Worm (Caenorhabditis elegans) whole organism, L4 larva: ENCODE measurements around the gene ceh-93.

Source experiments
- D1046.2 ChIP-seq: fragments of 200-800 bp; sonication (Bioruptor generic); IDR thresholded peaks from 2 replicates; pipeline ENCODE4 v1.3.6; 2022; ENCODE audit warnings: missing genetic modification characterization, missing compliant biosample characterization
- F10B5.3 ChIP-seq: sonication (generic microtip); optimal IDR thresholded peaks from 2 replicates; lab custom pipeline; 2016; ENCODE audit warnings: mild to moderate bottlenecking, missing genetic modification characterization, missing compliant biosample characterization
- T26A8.4 ChIP-seq: fragments of 200-800 bp; sonication (Bioruptor generic); IDR thresholded peaks from 2 replicates; pipeline ENCODE4 v1.3.6; 2022; ENCODE audit warnings: missing genetic modification characterization, missing compliant biosample characterization
- ceh-28 ChIP-seq: fragments of 150-350 bp; optimal IDR thresholded peaks from 2 replicates; lab custom pipeline; 2014; ENCODE audit warnings: missing biosample characterization, missing genetic modification reagents, missing genetic modification characterization
- ceh-32 ChIP-seq: sonication (generic microtip); optimal IDR thresholded peaks from 2 replicates; lab custom pipeline; 2016; ENCODE audit warnings: mild to moderate bottlenecking, missing genetic modification characterization, missing compliant biosample characterization; ENCODE audit not compliant: poor library complexity
- ceh-82 ChIP-seq: sonication (generic microtip); optimal IDR thresholded peaks from 2 replicates; lab custom pipeline; 2017; ENCODE audit warnings: missing biosample characterization, missing genetic modification characterization
- ces-1 ChIP-seq: fragments of 150-350 bp; sonication (generic microtip); optimal IDR thresholded peaks from 4 replicates; lab custom pipeline; 2014; ENCODE audit warnings: missing biosample characterization, missing genetic modification reagents, missing genetic modification characterization
- ctbp-1 ChIP-seq: fragments of 200-800 bp; sonication (Bioruptor generic); IDR thresholded peaks from 2 replicates; pipeline ENCODE4 v1.3.6; 2022; ENCODE audit warnings: missing genetic modification reagents, missing genetic modification characterization, missing compliant biosample characterization
- daf-8 ChIP-seq: fragments of 200-800 bp; sonication (Bioruptor generic); IDR thresholded peaks from 2 replicates; pipeline ENCODE4 v1.3.6; 2022; ENCODE audit warnings: missing genetic modification characterization, missing compliant biosample characterization
- dmd-6 ChIP-seq: fragments of 200-800 bp; sonication (Bioruptor generic); IDR thresholded peaks from 2 replicates; pipeline ENCODE4 v1.3.6; 2022; ENCODE audit warnings: missing genetic modification reagents, missing genetic modification characterization, missing compliant biosample characterization
- dmd-9 ChIP-seq: fragments of 200-800 bp; sonication (Bioruptor generic); IDR thresholded peaks from 2 replicates; pipeline ENCODE4 v1.3.6; 2022; ENCODE audit warnings: missing genetic modification reagents, missing genetic modification characterization, missing compliant biosample characterization
- duxl-1 ChIP-seq: sonication (generic microtip); optimal IDR thresholded peaks from 2 replicates; lab custom pipeline; 2016; ENCODE audit warnings: mild to moderate bottlenecking, missing genetic modification characterization, moderate library complexity, missing compliant biosample characterization; ENCODE audit not compliant: poor library complexity
- dve-1 ChIP-seq: sonication (generic microtip); optimal IDR thresholded peaks from 2 replicates; lab custom pipeline; 2017; ENCODE audit warnings: antibody characterized with exemption, mild to moderate bottlenecking, missing genetic modification characterization, missing compliant biosample characterization; ENCODE audit not compliant: insufficient read depth
- egl-27 ChIP-seq: sonication (generic microtip); optimal IDR thresholded peaks from 3 replicates; lab custom pipeline; 2017; ENCODE audit warnings: missing biosample characterization, missing genetic modification reagents, missing genetic modification characterization
- egl-43 ChIP-seq: fragments of 200-800 bp; sonication (Bioruptor generic); IDR thresholded peaks from 2 replicates; pipeline ENCODE4 v1.3.6; 2022; ENCODE audit warnings: missing genetic modification reagents, missing genetic modification characterization, missing compliant biosample characterization
- fkh-10 ChIP-seq: fragments of 150-350 bp; optimal IDR thresholded peaks from 2 replicates; lab custom pipeline; 2014; ENCODE audit warnings: missing biosample characterization, missing genetic modification reagents, missing genetic modification characterization
- fos-1 ChIP-seq: fragments of 150-350 bp; optimal IDR thresholded peaks from 2 replicates; lab custom pipeline; 2014; ENCODE audit warnings: missing biosample characterization, missing genetic modification characterization
- gei-8 ChIP-seq: fragments of 200-800 bp; sonication (Bioruptor generic); optimal IDR thresholded peaks from 2 replicates; lab custom pipeline; 2018; ENCODE audit warnings: mild to moderate bottlenecking, missing genetic modification characterization, missing compliant biosample characterization
- hif-1 ChIP-seq, 2 experiments: sonication (generic microtip); optimal IDR thresholded peaks; 2 replicates each; lab custom pipeline; 2016 to 2017; ENCODE audit warnings: missing compliant biosample characterization in 2 of 2, missing genetic modification characterization in 2 of 2, missing genetic modification reagents in 2 of 2, missing genotype in 2 of 2, mild to moderate bottlenecking in 1 of 2
- hlh-11 ChIP-seq: fragments of 200-800 bp; sonication (Bioruptor generic); optimal IDR thresholded peaks from 2 replicates; lab custom pipeline; 2018; ENCODE audit warnings: mild to moderate bottlenecking, missing genetic modification characterization, missing compliant biosample characterization
- hlh-30 ChIP-seq: sonication (generic microtip); optimal IDR thresholded peaks from 2 replicates; lab custom pipeline; 2017; ENCODE audit warnings: antibody characterized with exemption, mild to moderate bottlenecking, missing genetic modification characterization, missing compliant biosample characterization; ENCODE audit not compliant: insufficient read depth
- hmg-1.1 ChIP-seq: fragments of 200-800 bp; sonication (Bioruptor generic); IDR thresholded peaks from 2 replicates; pipeline ENCODE4 v1.3.6; 2022; ENCODE audit warnings: missing genetic modification reagents, missing genetic modification characterization, missing compliant biosample characterization
- jun-1 ChIP-seq: fragments of 150-350 bp; optimal IDR thresholded peaks from 2 replicates; lab custom pipeline; 2014; ENCODE audit warnings: missing biosample characterization, missing genetic modification reagents, missing genetic modification characterization
- lin-1 ChIP-seq: fragments of 200-800 bp; sonication (Bioruptor generic); IDR thresholded peaks from 2 replicates; pipeline ENCODE4 v1.3.6; 2022; ENCODE audit warnings: missing genetic modification reagents, missing genetic modification characterization, missing compliant biosample characterization
- lin-39 ChIP-seq: fragments of 150-350 bp; optimal IDR thresholded peaks from 2 replicates; lab custom pipeline; 2014; ENCODE audit warnings: missing biosample characterization, missing genetic modification reagents, missing genetic modification characterization
- lsy-2 ChIP-seq, 2 experiments: fragments of 150-350 bp in 1 of 2; sonication (generic microtip) in 1 of 2; optimal IDR thresholded peaks; 2 replicates each; lab custom pipeline; 2014 to 2017; ENCODE audit warnings: missing biosample characterization in 2 of 2, missing genetic modification characterization in 2 of 2
- mdl-1 ChIP-seq, 2 experiments: fragments of 150-350 bp in 1 of 2; sonication (generic microtip) in 1 of 2; optimal IDR thresholded peaks; 2 replicates each; lab custom pipeline; 2014 to 2017; ENCODE audit warnings: missing biosample characterization in 2 of 2, missing genetic modification characterization in 2 of 2
- mep-1 ChIP-seq: fragments of 150-350 bp; sonication (generic microtip); optimal IDR thresholded peaks from 3 replicates; lab custom pipeline; 2014; ENCODE audit warnings: missing biosample characterization, missing genetic modification characterization
- mxl-2 ChIP-seq: fragments of 200-800 bp; sonication (Bioruptor generic); conservative IDR thresholded peaks from 2 replicates; pipeline ENCODE4 v1.3.6; 2022; ENCODE audit warnings: missing genetic modification reagents, missing genetic modification characterization, missing compliant biosample characterization
- mxl-3 ChIP-seq: fragments of 200-800 bp; sonication (Bioruptor generic); optimal IDR thresholded peaks from 2 replicates; lab custom pipeline; 2018; ENCODE audit warnings: mild to moderate bottlenecking, missing genetic modification characterization, missing compliant biosample characterization
- nhr-10 ChIP-seq: fragments of 150-350 bp; optimal IDR thresholded peaks from 2 replicates; lab custom pipeline; 2014; ENCODE audit warnings: missing biosample characterization, missing genetic modification characterization
- nhr-11 ChIP-seq: fragments of 150-350 bp; optimal IDR thresholded peaks from 2 replicates; lab custom pipeline; 2014; ENCODE audit warnings: missing biosample characterization, missing genetic modification characterization
- nhr-237 ChIP-seq: sonication (generic microtip); optimal IDR thresholded peaks from 2 replicates; lab custom pipeline; 2017; ENCODE audit warnings: missing biosample characterization, missing genetic modification characterization
- nhr-28 ChIP-seq: fragments of 150-350 bp; optimal IDR thresholded peaks from 2 replicates; lab custom pipeline; 2014; ENCODE audit warnings: missing biosample characterization, missing genetic modification characterization
- nhr-6 ChIP-seq: fragments of 150-350 bp; optimal IDR thresholded peaks from 2 replicates; lab custom pipeline; 2014; ENCODE audit warnings: missing biosample characterization, missing genetic modification characterization
- nhr-76 ChIP-seq: fragments of 150-350 bp; optimal IDR thresholded peaks from 2 replicates; lab custom pipeline; 2014; ENCODE audit warnings: missing biosample characterization, missing genetic modification characterization
- nhr-77 ChIP-seq: fragments of 150-350 bp; optimal IDR thresholded peaks from 2 replicates; lab custom pipeline; 2014; ENCODE audit warnings: missing biosample characterization, missing genetic modification characterization
- pha-4 ChIP-seq, 2 experiments: fragments of 150-350 bp in 1 of 2; fragments of 200-800 bp in 1 of 2; sonication (Bioruptor generic) in 1 of 2; IDR thresholded peaks in 1 of 2; optimal IDR thresholded peaks in 1 of 2; 2 replicates each; pipeline versions ENCODE4 v1.3.6 to Lab custom; 2014 to 2022; ENCODE audit warnings: missing genetic modification characterization in 2 of 2, missing genetic modification reagents in 2 of 2, missing biosample characterization in 1 of 2, missing compliant biosample characterization in 1 of 2
- php-3 ChIP-seq: fragments of 200-800 bp; sonication (Bioruptor generic); IDR thresholded peaks from 2 replicates; pipeline ENCODE4 v1.3.6; 2022; ENCODE audit warnings: missing genetic modification reagents, missing genetic modification characterization, missing compliant biosample characterization
- pqm-1 ChIP-seq: sonication (generic microtip); optimal IDR thresholded peaks from 2 replicates; lab custom pipeline; 2017; ENCODE audit warnings: missing biosample characterization, missing genetic modification characterization
- rbr-2 ChIP-seq: sonication (generic microtip); optimal IDR thresholded peaks from 2 replicates; lab custom pipeline; 2016; ENCODE audit warnings: missing genotype, missing genetic modification characterization, missing compliant biosample characterization
- saeg-2 ChIP-seq: fragments of 200-800 bp; sonication (Bioruptor generic); IDR thresholded peaks from 2 replicates; pipeline ENCODE4 v1.3.6; 2022; ENCODE audit warnings: missing genetic modification reagents, missing genetic modification characterization, missing compliant biosample characterization
- sdz-12 ChIP-seq: fragments of 200-800 bp; sonication (Bioruptor generic); optimal IDR thresholded peaks from 2 replicates; lab custom pipeline; 2018; ENCODE audit warnings: mild to moderate bottlenecking, missing genetic modification characterization, missing compliant biosample characterization
- skn-1 ChIP-seq: fragments of 150-350 bp; optimal IDR thresholded peaks from 2 replicates; lab custom pipeline; 2014; ENCODE audit warnings: missing biosample characterization, missing genetic modification characterization
- snpc-1.2 ChIP-seq: fragments of 200-800 bp; sonication (Bioruptor generic); IDR thresholded peaks from 2 replicates; pipeline ENCODE4 v1.3.6; 2022; ENCODE audit warnings: missing genetic modification reagents, missing genetic modification characterization, missing compliant biosample characterization
- spr-3 ChIP-seq: fragments of 200-800 bp; sonication (Bioruptor generic); optimal IDR thresholded peaks from 2 replicates; lab custom pipeline; 2018; ENCODE audit warnings: mild to moderate bottlenecking, missing genetic modification characterization, missing compliant biosample characterization
- tra-1 ChIP-seq: fragments of 200-800 bp; sonication (Bioruptor generic); IDR thresholded peaks from 2 replicates; pipeline ENCODE4 v1.3.6; 2022; ENCODE audit warnings: missing genetic modification reagents, missing genetic modification characterization, missing compliant biosample characterization
- unc-130 ChIP-seq: sonication (generic microtip); optimal IDR thresholded peaks from 2 replicates; lab custom pipeline; 2016; ENCODE audit warnings: missing genetic modification reagents, missing genetic modification characterization, missing compliant biosample characterization
- unc-62 ChIP-seq, 3 experiments: fragments of 150-350 bp in 1 of 3; sonication (generic microtip); optimal IDR thresholded peaks in 2 of 3; peaks in 1 of 3; 1 replicate in 1 of 3; 2 replicates in 2 of 3; lab custom pipeline; 2014 to 2017; ENCODE audit warnings: missing biosample characterization in 3 of 3, missing genetic modification characterization in 3 of 3, missing genetic modification reagents in 3 of 3, missing genotype in 1 of 3
- zag-1 ChIP-seq: fragments of 150-350 bp; optimal IDR thresholded peaks from 2 replicates; lab custom pipeline; 2014; ENCODE audit warnings: missing biosample characterization, missing genetic modification characterization
- zfp-3 ChIP-seq: fragments of 200-800 bp; sonication (Bioruptor generic); conservative IDR thresholded peaks from 2 replicates; pipeline ENCODE4 v1.3.6; 2022; ENCODE audit warnings: missing genetic modification reagents, missing genetic modification characterization, missing compliant biosample characterization

ceh-93 gene

DNA sequence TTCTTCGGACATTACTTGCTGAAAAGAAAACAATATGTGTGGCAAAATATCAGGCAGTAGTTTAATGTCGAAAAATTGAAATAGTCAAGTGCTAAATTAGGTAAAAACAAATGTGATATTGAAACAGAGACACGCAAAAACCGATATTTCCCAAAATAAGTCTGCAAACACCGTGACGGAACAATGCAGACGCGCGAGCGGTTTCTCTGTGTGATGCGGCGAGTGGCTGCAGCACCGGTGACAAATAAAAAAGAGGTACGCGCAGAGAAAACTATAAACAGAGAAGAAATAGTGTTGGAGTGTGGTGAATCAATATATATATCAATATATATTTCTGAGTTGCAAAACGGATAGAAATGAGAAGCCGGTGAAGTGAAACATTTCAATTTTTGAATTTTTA lies 5.9 kb downstream of the ceh-93 start, which contains the start of gene ife-2:
TSS of gene ife-2 (minus strand) at position 18 of the 400 bp plus-strand sequence.
- TF ChIP-seq nhr-76 = no peak
- TF ChIP-seq duxl-1 = peak; percentile 54
- peak; percentile 9 for TF ChIP-seq F10B5.3
- TF ChIP-seq zfp-3 (GFP tag; lab: Robert Waterston, UW) = no peak
- no peak for TF ChIP-seq ces-1 (GFP tag; lab: Kevin White, UChicago)
- TF ChIP-seq mep-1 (tag; lab: Kevin White, UChicago) = peak; percentile 79
- TF ChIP-seq hmg-1.1 (GFP tag; lab: Robert Waterston, UW) = peak; percentile 63
- peak; percentile 71 for TF ChIP-seq hlh-11
- no peak for TF ChIP-seq dmd-9 (GFP tag; lab: Robert Waterston, UW)
- TF ChIP-seq pha-4 (GFP tag; IDR thresholded peaks at IDR 0.05; lab: Robert Waterston, UW) = no peak
- no peak for TF ChIP-seq pha-4 (tag; optimal IDR thresholded peaks at IDR 0.05; lab: Kevin White, UChicago)
- TF ChIP-seq spr-3 (GFP tag; lab: Kevin White, UChicago) = no peak
- no peak for TF ChIP-seq fos-1
- TF ChIP-seq gei-8 (GFP tag; lab: Kevin White, UChicago) = no peak
- TF ChIP-seq hlh-30 (tag; lab: Kevin White, UChicago) = peak; percentile 85
- no peak for TF ChIP-seq egl-27 (tag; lab: Kevin White, UChicago)
- TF ChIP-seq ceh-28 (tag; lab: Kevin White, UChicago) = no peak
- no peak for TF ChIP-seq ctbp-1 (GFP tag; lab: Robert Waterston, UW)
- no peak for TF ChIP-seq nhr-237 (tag; lab: Kevin White, UChicago)
- TF ChIP-seq unc-130 (GFP tag; lab: Kevin White, UChicago) = no peak
- TF ChIP-seq saeg-2 (GFP tag; lab: Robert Waterston, UW) = no peak
- peak; percentile 58 for TF ChIP-seq mxl-3 (GFP tag; lab: Kevin White, UChicago)
- TF ChIP-seq zag-1 = no peak
- TF ChIP-seq nhr-77 (tag; lab: Kevin White, UChicago) = peak; percentile 79
- peak; percentile 40; the same call in 1 of the 2 replicates for TF ChIP-seq dmd-6
- TF ChIP-seq dve-1 = peak; percentile 88
- no peak for TF ChIP-seq T26A8.4 (GFP tag; lab: Robert Waterston, UW)
- no peak for TF ChIP-seq ceh-32 (tag; lab: Kevin White, UChicago)
- no peak for TF ChIP-seq lin-1 (GFP tag; lab: Robert Waterston, UW)
- no peak for TF ChIP-seq tra-1 (GFP tag; lab: Robert Waterston, UW)
- TF ChIP-seq pqm-1 (tag; lab: Kevin White, UChicago) = peak; percentile 7
- TF ChIP-seq fkh-10 (GFP tag; lab: Kevin White, UChicago) = no peak
- no peak for TF ChIP-seq D1046.2 (GFP tag; lab: Robert Waterston, UW)
- no peak for TF ChIP-seq skn-1
- TF ChIP-seq nhr-6 (tag; lab: Kevin White, UChicago) = peak; percentile 75
- TF ChIP-seq sdz-12 (GFP tag; lab: Kevin White, UChicago) = no peak
- TF ChIP-seq ceh-82 (tag; lab: Kevin White, UChicago) = no peak
- no peak for TF ChIP-seq unc-62 (GFP tag; optimal IDR thresholded peaks at IDR 0.05 in 1 of 2; lab: Kevin White, UChicago)
- no peak for TF ChIP-seq unc-62 (tag; optimal IDR thresholded peaks at IDR 0.05; lab: Kevin White, UChicago)
- peak; percentile 54 for TF ChIP-seq rbr-2 (tag; lab: Kevin White, UChicago)
- peak in 1 of 2 experiments; percentile 24 for TF ChIP-seq hif-1 (tag; optimal IDR thresholded peaks at IDR 0.05; lab: Kevin White, UChicago)
- TF ChIP-seq jun-1 (tag; lab: Kevin White, UChicago) = peak; percentile 30
- TF ChIP-seq nhr-10 = no peak
- TF ChIP-seq nhr-28 (tag; lab: Kevin White, UChicago) = peak; percentile 89
- TF ChIP-seq lsy-2 (tag; optimal IDR thresholded peaks at IDR 0.05; lab: Kevin White, UChicago) = peak in 1 of 2 experiments; percentile 82
- no peak for TF ChIP-seq egl-43 (GFP tag; lab: Robert Waterston, UW)
- no peak for TF ChIP-seq php-3 (GFP tag; lab: Robert Waterston, UW)
- peak in 1 of 2 experiments; percentile 39 for TF ChIP-seq mdl-1 (tag; optimal IDR thresholded peaks at IDR 0.05; lab: Kevin White, UChicago)
- TF ChIP-seq daf-8 (GFP tag; lab: Robert Waterston, UW) = no peak
- no peak for TF ChIP-seq mxl-2 (GFP tag; lab: Robert Waterston, UW)
- TF ChIP-seq nhr-11 (tag; lab: Kevin White, UChicago) = peak; percentile 39
- TF ChIP-seq snpc-1.2 (GFP tag; lab: Robert Waterston, UW) = no peak
- no peak for TF ChIP-seq lin-39 (tag; lab: Kevin White, UChicago)
